Worm (Caenorhabditis elegans): ENCODE data around the gene dct-16.

DNA sequence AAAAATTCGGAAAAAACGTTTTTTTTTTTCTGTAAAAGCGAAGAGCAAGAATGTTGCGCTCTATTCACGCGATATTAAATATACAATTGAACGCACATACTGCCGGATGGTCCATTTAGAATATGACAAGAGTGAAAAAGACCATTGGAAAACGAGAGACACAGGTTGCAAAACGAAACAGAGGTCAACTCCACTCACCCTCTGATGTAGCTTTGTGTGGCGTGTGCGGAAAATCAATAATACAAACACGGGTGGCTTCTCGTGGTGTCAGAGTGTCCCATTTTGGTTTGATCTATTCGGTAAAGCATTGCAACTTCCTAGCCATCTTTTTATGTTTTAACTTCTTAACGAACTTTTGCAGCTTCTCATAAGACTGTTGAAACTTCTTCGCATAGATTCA, 34.1 kb downstream of the dct-16 start:
- TF ChIP-seq hlh-6 (tag; optimal IDR thresholded peaks at IDR 0.05) = no peak
- TF ChIP-seq ceh-30 (tag; optimal IDR thresholded peaks at IDR 0.05) = no peak
- peak; percentile 41 for TF ChIP-seq unc-55 (GFP tag; optimal IDR thresholded peaks at IDR 0.05)

Measured in whole organism, late embryonic.